Worm (Caenorhabditis elegans) whole organism, L2 larva: ENCODE data around the gene W04E12.4.

ENCODE experiments used
- R02D3.7 ChIP-seq: fragments of 150-350 bp; optimal IDR thresholded peaks from 2 replicates; lab custom pipeline; 2014; ENCODE audit warnings: missing biosample characterization, missing genetic modification characterization
- ZK546.5 ChIP-seq: sonication (generic microtip); optimal IDR thresholded peaks from 2 replicates; lab custom pipeline; 2017; ENCODE audit warnings: missing biosample characterization, missing genetic modification characterization
- lin-13 ChIP-seq: fragments of 150-350 bp; optimal IDR thresholded peaks from 2 replicates; lab custom pipeline; 2014; ENCODE audit warnings: missing biosample characterization, missing genetic modification reagents, missing genetic modification characterization
- lin-39 ChIP-seq: fragments of 150-350 bp; optimal IDR thresholded peaks from 2 replicates; lab custom pipeline; 2014; ENCODE audit warnings: missing biosample characterization, missing genetic modification reagents, missing genetic modification characterization
- nhr-12 ChIP-seq: fragments of 150-350 bp; optimal IDR thresholded peaks from 2 replicates; lab custom pipeline; 2014; ENCODE audit warnings: missing biosample characterization, missing genetic modification characterization
- ztf-11 ChIP-seq: sonication (generic microtip); optimal IDR thresholded peaks from 2 replicates; lab custom pipeline; 2017; ENCODE audit warnings: missing biosample characterization, missing genetic modification characterization
- ztf-4 ChIP-seq: fragments of 150-350 bp; optimal IDR thresholded peaks from 2 replicates; lab custom pipeline; 2014; ENCODE audit warnings: missing biosample characterization, missing genetic modification characterization

DNA sequence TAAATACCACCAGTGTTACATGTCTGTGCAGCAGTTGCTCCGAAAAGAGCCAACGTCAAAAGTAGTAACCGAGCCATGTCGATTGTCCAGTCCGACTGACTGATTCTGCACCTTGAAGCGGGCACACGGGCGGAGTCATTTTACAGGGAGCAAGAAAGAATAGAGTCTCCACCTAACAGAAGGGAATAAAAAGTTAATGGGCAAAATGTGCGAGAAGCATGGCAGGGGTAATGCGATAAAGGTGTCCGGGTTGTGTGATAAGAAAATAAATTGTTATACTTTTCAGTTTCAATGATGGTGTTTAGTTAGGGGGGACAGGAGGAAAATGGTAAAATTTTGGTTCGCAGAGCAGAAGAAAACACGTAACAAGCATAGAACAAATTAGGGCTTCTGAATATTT lies 11.9 kb downstream of the W04E12.4 start, which contains the start of gene clec-50:
- no peak for TF ChIP-seq nhr-12 (tag; lab: Kevin White, UChicago)
- no peak for TF ChIP-seq ztf-4 (tag; lab: Kevin White, UChicago)
- no peak for TF ChIP-seq ZK546.5 (tag; lab: Kevin White, UChicago)
- TF ChIP-seq lin-39 (tag; lab: Kevin White, UChicago) = no peak
- no peak for TF ChIP-seq ztf-11
- no peak for TF ChIP-seq R02D3.7
- no peak for TF ChIP-seq lin-13
